Fruit fly (Drosophila melanogaster) whole organism: Measurements from ENCODE around the gene Eogt.

Source experiments
- pan ChIP-seq: fragments of >200 bp; optimal IDR thresholded peaks from 2 replicates; lab custom pipeline; 2017
- psq ChIP-seq: fragments of >200 bp; optimal IDR thresholded peaks from 2 replicates; lab custom pipeline; 2017
- usp ChIP-seq: fragments of >200 bp; optimal IDR thresholded peaks from 2 replicates; lab custom pipeline; 2017; ENCODE audit warnings: missing biosample characterization, missing genetic modification characterization, mixed read lengths

DNA sequence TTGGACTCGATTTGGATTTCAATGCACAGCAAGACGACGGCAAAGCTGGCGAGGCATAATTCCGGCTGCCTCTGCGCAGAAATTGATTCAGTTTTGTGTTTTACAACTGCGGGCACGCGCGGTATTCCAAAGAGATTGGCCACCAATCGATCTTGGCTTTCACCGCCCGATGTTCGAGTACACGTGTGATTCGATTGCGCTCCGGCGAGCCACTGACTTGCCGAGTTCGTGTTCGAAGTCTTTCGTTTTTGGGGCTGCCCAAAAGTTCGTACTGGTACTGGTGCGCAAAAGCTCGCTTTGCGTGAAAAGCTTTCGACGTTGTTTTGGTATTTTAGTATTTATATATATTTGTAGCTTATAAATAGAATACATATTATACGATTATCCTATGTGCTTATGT is 34.2 kb downstream of the Eogt start, which contains the start of gene CG18641:
- TF ChIP-seq pan (lab: Kevin White, UChicago) (no peak), usp (GFP tag; lab: Kevin White, UChicago) (no peak), psq (no peak)
